Worm (Caenorhabditis elegans): ENCODE data around the gene T25D1.1.
A peak's percentile ranks its signal among the peaks of the same experiment; 100 is the strongest.

T25D1.1 gene

DNA sequence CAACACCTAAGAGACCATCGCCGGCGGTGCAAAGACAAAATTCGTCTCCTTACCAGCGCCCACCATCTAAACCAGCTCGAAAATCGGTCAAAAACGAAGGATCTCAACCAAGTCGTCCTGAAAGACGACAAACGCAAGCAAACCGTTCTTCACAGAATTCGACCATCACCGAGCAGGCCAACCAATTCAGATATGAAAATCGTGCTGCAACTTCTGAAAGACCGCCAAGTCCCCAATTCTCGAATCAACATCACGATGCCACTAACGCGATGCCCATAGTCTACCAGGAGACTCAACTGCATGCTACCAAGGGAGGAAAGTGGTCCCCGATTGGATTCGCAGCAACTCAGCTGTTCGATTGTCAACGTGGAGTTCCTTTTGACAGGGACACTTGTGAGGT lies at the start of gene T25D1.1:
Gene T25D1.1, plus strand, starts transcription at position 301 of the 400 bp plus-strand sequence.
- TF ChIP-seq mep-1 (tag; optimal IDR thresholded peaks at IDR 0.05) (no peak), mls-2 (tag; optimal IDR thresholded peaks at IDR 0.05) (no peak), hlh-1 (tag; optimal IDR thresholded peaks at IDR 0.05) (no peak), ceh-83 (GFP tag; optimal IDR thresholded peaks at IDR 0.05) (no peak), ham-2 (GFP tag; optimal IDR thresholded peaks at IDR 0.05) (no peak), lin-32 (GFP tag; optimal IDR thresholded peaks at IDR 0.05) (no peak), M03D4.4 (tag; optimal IDR thresholded peaks at IDR 0.05) (no peak), nhr-28 (tag; optimal IDR thresholded peaks at IDR 0.05) (no peak), cnd-1 (tag; optimal IDR thresholded peaks at IDR 0.05) (no peak), ceh-39 (tag; optimal IDR thresholded peaks at IDR 0.05) (no peak), sptf-1 (tag; optimal IDR thresholded peaks at IDR 0.05) (no peak), tbx-8 (GFP tag; optimal IDR thresholded peaks at IDR 0.05) (no peak), ceh-43 (GFP tag; optimal IDR thresholded peaks at IDR 0.05) (no peak), bed-3 (GFP tag; optimal IDR thresholded peaks at IDR 0.05) (no peak), sem-2 (GFP tag; optimal IDR thresholded peaks at IDR 0.05) (no peak), nhr-76 (tag; optimal IDR thresholded peaks at IDR 0.05) (no peak)

DNA sequence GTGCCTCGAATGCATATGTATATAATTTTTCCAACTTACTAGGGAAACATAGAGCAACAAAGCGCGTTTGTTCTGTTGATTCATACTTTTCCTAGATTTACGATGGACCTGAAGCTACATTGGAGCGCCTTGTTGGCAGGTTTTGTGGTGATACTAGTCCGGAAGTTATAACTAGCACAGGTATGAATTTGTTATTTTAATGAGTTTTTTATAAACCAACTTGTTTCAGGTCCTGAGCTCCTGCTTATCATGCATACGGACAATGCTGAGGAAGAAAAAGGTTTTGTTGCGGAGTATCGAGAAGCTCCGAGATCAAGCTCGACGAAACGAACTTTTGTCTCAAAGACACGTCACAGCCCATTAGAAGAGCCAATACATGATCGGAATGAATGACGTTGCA lies 48.9 kb upstream of the T25D1.1 start, which contains the start of gene F38E9.1:
Gene F38E9.1, plus strand, starts transcription at position 301 of the 400 bp plus-strand sequence.
- TF ChIP-seq lsy-2 (tag; optimal IDR thresholded peaks at IDR 0.05), result no peak
- no peak for TF ChIP-seq ham-2 (GFP tag; optimal IDR thresholded peaks at IDR 0.05)
- no peak for TF ChIP-seq pha-4 (tag; optimal IDR thresholded peaks at IDR 0.05)
- no peak for TF ChIP-seq sem-2 (GFP tag; optimal IDR thresholded peaks at IDR 0.05)
- no peak for TF ChIP-seq ceh-83 (GFP tag; optimal IDR thresholded peaks at IDR 0.05)
- TF ChIP-seq mls-2 (tag; optimal IDR thresholded peaks at IDR 0.05), result no peak
- no peak for TF ChIP-seq mep-1 (tag; optimal IDR thresholded peaks at IDR 0.05)
- no peak for TF ChIP-seq zip-8 (tag; optimal IDR thresholded peaks at IDR 0.05)
- no peak for TF ChIP-seq elt-3 (tag; optimal IDR thresholded peaks at IDR 0.05)

DNA sequence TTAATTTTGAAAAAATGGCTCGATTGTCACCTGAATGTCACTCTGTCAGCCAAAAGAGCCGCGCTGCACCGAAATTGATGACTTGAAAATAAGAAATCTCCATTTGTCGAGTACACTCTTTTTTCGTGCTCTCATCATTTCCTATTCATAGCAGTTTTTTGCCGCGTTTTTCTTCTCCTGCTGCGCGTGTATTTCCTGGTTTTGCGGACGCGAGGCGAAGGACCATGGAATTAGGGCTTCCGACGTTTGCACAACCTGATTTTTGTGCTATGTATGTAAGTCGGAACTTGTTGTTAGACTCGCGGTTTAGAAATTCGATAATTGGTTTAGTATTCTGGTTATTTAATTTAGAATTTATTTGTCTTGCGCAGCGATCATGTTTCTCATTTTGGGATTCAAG lies 39.4 kb upstream of the T25D1.1 start:
- TF ChIP-seq flh-1 (GFP tag; optimal IDR thresholded peaks at IDR 0.05) (no peak), ces-1 (GFP tag; optimal IDR thresholded peaks at IDR 0.05) (peak; percentile 34)

DNA sequence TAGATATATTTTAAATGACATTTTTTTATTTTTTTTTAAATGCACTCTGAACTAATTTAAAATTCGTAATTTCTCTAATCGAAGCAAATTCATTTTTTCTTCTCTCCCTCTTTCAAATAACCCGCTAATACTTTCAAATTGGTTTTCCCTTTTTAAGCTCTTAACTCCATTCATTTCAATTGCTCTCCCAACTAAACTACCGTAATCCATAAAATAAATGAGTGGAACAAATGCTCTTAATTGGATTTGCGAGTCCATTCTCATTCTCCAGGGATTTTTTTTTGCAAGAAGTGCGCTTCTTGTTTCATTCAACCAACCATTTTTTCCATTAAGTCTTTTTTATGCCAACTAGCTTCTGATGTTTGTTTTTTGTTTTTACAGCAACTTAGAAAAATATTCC lies 38.6 kb upstream of the T25D1.1 start:
- peak; percentile 60 for TF ChIP-seq ces-1 (GFP tag; optimal IDR thresholded peaks at IDR 0.05)
- TF ChIP-seq flh-1 (GFP tag; optimal IDR thresholded peaks at IDR 0.05), result no peak

DNA sequence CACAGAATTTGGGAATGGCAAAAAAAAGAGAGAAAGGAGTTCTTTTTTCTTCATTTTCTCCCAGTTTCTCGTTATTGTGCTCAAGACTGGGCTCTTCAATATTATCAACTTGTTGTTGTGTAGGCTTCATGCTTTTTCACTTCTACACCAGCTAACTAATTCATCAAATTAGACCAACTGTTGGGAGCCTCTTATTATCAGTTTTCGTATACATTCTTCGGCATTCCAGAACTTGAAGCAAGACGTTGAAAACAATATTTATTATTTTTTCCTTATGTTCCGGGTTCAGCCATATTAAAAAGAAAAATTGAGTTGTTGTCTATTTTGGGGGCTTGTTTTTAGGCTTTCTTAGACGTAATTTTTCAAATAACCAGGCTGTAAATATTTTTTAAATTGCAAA lies 36.7 kb upstream of the T25D1.1 start:
- TF ChIP-seq mab-5 (tag; optimal IDR thresholded peaks at IDR 0.05) (no peak), ceh-43 (GFP tag; optimal IDR thresholded peaks at IDR 0.05) (no peak), nhr-2 (tag; optimal IDR thresholded peaks at IDR 0.05) (no peak), tbx-8 (GFP tag; optimal IDR thresholded peaks at IDR 0.05) (no peak), unc-120 (tag; optimal IDR thresholded peaks at IDR 0.05; ENCODE audit: poor library complexity, severe bottlenecking) (no peak), nhr-12 (tag; optimal IDR thresholded peaks at IDR 0.05) (no peak), mep-1 (tag; optimal IDR thresholded peaks at IDR 0.05) (no peak), unc-39 (tag; optimal IDR thresholded peaks at IDR 0.05) (no peak), elt-1 (tag; optimal IDR thresholded peaks at IDR 0.05; ENCODE audit: borderline replicate concordance, insufficient read depth) (no peak), zip-8 (tag; optimal IDR thresholded peaks at IDR 0.05) (no peak), bed-3 (GFP tag; optimal IDR thresholded peaks at IDR 0.05) (no peak), lin-32 (GFP tag; optimal IDR thresholded peaks at IDR 0.05) (no peak), mls-2 (tag; optimal IDR thresholded peaks at IDR 0.05) (no peak)

DNA sequence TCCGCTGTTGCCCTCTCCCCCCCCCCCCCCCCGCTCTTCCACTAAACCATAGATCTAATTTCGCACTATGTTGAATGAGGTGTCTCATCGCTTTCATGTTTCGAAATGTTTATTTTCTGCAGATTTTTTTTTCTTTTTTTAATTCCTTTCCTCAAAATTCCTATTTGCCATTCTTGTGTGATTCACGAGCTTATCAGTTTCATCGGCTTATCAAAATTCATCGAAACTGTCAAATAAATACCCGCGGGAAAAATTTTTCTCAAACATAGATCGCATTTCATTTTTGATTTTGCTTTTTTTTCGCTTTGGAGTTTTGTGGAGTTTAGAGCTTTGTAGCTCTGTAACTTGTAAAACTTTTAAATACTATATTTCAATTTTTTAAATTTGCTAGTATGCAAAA lies 35.6 kb upstream of the T25D1.1 start:
- TF ChIP-seq ces-1 (GFP tag; optimal IDR thresholded peaks at IDR 0.05) (no peak), M03D4.4 (tag; optimal IDR thresholded peaks at IDR 0.05) (no peak), hlh-1 (tag; optimal IDR thresholded peaks at IDR 0.05) (no peak), drap-1 (GFP tag; optimal IDR thresholded peaks at IDR 0.05) (no peak), mls-2 (tag; optimal IDR thresholded peaks at IDR 0.05) (no peak), lin-13 (tag; optimal IDR thresholded peaks at IDR 0.05) (no peak), pha-4 (tag; optimal IDR thresholded peaks at IDR 0.05) (no peak), unc-62 (GFP tag; optimal IDR thresholded peaks at IDR 0.05) (no peak), unc-120 (tag; optimal IDR thresholded peaks at IDR 0.05; ENCODE audit: poor library complexity, severe bottlenecking) (no peak)
